Worm (Caenorhabditis elegans) whole organism, L2 larva: Measurements from ENCODE around the gene F21A3.4.

ENCODE experiments used
- peb-1 ChIP-seq: fragments of 150-350 bp; optimal IDR thresholded peaks from 2 replicates; lab custom pipeline; 2014; ENCODE audit warnings: missing biosample characterization, missing genetic modification characterization
- zag-1 ChIP-seq: fragments of 150-350 bp; optimal IDR thresholded peaks from 2 replicates; lab custom pipeline; 2014; ENCODE audit warnings: missing biosample characterization, missing genetic modification characterization

DNA sequence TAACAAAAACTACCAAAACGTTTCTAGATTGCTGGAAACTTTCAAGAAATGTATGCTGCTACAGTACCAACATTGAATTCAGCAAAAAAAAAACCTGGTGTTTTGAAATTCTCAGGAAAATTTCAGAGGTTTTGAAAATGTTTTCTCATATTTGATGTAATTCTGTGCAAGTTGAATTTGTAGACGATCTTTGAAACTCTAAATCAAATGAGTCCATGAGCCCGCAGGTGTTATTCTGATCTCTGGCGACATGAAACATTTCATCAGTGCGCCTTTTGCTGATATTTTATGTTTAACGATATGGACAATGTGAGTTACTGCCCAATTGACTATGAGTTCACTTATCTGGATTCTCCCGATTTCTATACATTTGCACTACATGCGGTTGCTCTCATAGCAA, 42.7 kb upstream of the F21A3.4 start, which contains the start of gene srh-218:
- TF ChIP-seq peb-1 (tag; lab: Kevin White, UChicago) (no peak), zag-1 (tag; lab: Kevin White, UChicago) (no peak)
